Fruit fly (Drosophila melanogaster) whole organism, embryonic: Measurements from ENCODE around the gene Helz.
A peak's percentile ranks its signal among the peaks of the same experiment; 100 is the strongest.

ENCODE experiments used
- Antp ChIP-seq: fragments of 200-800 bp; sonication (Bioruptor generic); optimal IDR thresholded peaks from 3 replicates; lab custom pipeline; 2016; ENCODE audit warnings: missing biosample characterization, missing genetic modification characterization
- Bgb ChIP-seq: fragments of 200-800 bp; sonication (Bioruptor generic); IDR thresholded peaks from 2 replicates; pipeline ENCODE4 v1.3.6; 2022; ENCODE audit warnings: missing biosample characterization, missing genetic modification characterization; ENCODE audit not compliant: partially characterized antibody
- CG10267 ChIP-seq: fragments of 200-800 bp; sonication (Bioruptor generic); optimal IDR thresholded peaks from 2 replicates; lab custom pipeline; 2018; ENCODE audit warnings: missing biosample characterization, mild to moderate bottlenecking, missing genetic modification characterization, moderate library complexity
- CG11085 ChIP-seq: fragments of 200-800 bp; sonication (Bioruptor generic); IDR thresholded peaks from 2 replicates; pipeline ENCODE4 v1.3.6; 2022; ENCODE audit warnings: missing biosample characterization, missing genetic modification characterization
- CG13296 ChIP-seq: fragments of 200-800 bp; sonication (Bioruptor generic); optimal IDR thresholded peaks from 3 replicates; lab custom pipeline; 2018; ENCODE audit warnings: missing biosample characterization, mild to moderate bottlenecking, missing genetic modification characterization
- CG16779 ChIP-seq: fragments of 200-800 bp; sonication (Bioruptor generic); IDR thresholded peaks from 2 replicates; pipeline ENCODE4 v1.3.6; 2022; ENCODE audit warnings: missing biosample characterization, missing genetic modification characterization
- CG18262 ChIP-seq: fragments of 200-800 bp; optimal IDR thresholded peaks from 3 replicates; lab custom pipeline; 2019; ENCODE audit warnings: missing biosample characterization, mild to moderate bottlenecking, missing genetic modification characterization, moderate library complexity
- CG18476 ChIP-seq: fragments of 200-800 bp; sonication (Bioruptor generic); optimal IDR thresholded peaks from 2 replicates; lab custom pipeline; 2016; ENCODE audit warnings: missing biosample characterization, mild to moderate bottlenecking, missing genetic modification characterization
- CG18764 ChIP-seq: fragments of 200-800 bp; sonication (Bioruptor generic); optimal IDR thresholded peaks from 3 replicates; lab custom pipeline; 2016; ENCODE audit warnings: missing biosample characterization, missing genetic modification characterization
- CG2199 ChIP-seq: fragments of 200-800 bp; sonication (Bioruptor generic); IDR thresholded peaks from 3 replicates; pipeline ENCODE4 v1.3.6; 2022; ENCODE audit warnings: missing biosample characterization, missing genetic modification characterization
- CG31224 ChIP-seq: fragments of 200-800 bp; sonication (Bioruptor generic); IDR thresholded peaks from 2 replicates; pipeline ENCODE4 v1.3.6; 2022; ENCODE audit warnings: missing biosample characterization, missing genetic modification characterization
- CG31388 ChIP-seq: fragments of 200-800 bp; sonication (Bioruptor generic); optimal IDR thresholded peaks from 2 replicates; lab custom pipeline; 2016; ENCODE audit warnings: missing biosample characterization, missing genetic modification characterization
- CG34376 ChIP-seq: fragments of 200-800 bp; sonication (Bioruptor generic); optimal IDR thresholded peaks from 2 replicates; lab custom pipeline; 2018; ENCODE audit warnings: missing biosample characterization, mild to moderate bottlenecking, missing genetic modification characterization
- CG4328 ChIP-seq: fragments of 200-800 bp; sonication (Bioruptor generic); optimal IDR thresholded peaks from 3 replicates; lab custom pipeline; 2017; ENCODE audit warnings: missing biosample characterization, missing genetic modification reagents, missing genetic modification characterization
- CG5245 ChIP-seq: fragments of 200-800 bp; sonication (Bioruptor generic); optimal IDR thresholded peaks from 3 replicates; lab custom pipeline; 2016; ENCODE audit warnings: missing biosample characterization, missing genetic modification characterization
- CG7271 ChIP-seq: fragments of 200-800 bp; sonication (Bioruptor generic); optimal IDR thresholded peaks from 2 replicates; lab custom pipeline; 2018; ENCODE audit warnings: missing biosample characterization, mild to moderate bottlenecking, missing genetic modification characterization, moderate library complexity
- CG8290 ChIP-seq, 3 experiments: fragments of 200-800 bp; sonication (Bioruptor generic); optimal IDR thresholded peaks; 2 replicates each; lab custom pipeline; 2016 to 2019; ENCODE audit warnings: missing biosample characterization in 3 of 3, missing genetic modification characterization in 3 of 3, mild to moderate bottlenecking in 2 of 3, moderate library complexity in 1 of 3
- CG9609 ChIP-seq: fragments of 200-800 bp; sonication (Bioruptor generic); optimal IDR thresholded peaks from 3 replicates; lab custom pipeline; 2016; ENCODE audit warnings: missing biosample characterization, missing genetic modification characterization
- CTCF ChIP-seq: fragments of 200-800 bp; sonication (Bioruptor generic); optimal IDR thresholded peaks from 2 replicates; lab custom pipeline; 2017; ENCODE audit warnings: missing biosample characterization, mild to moderate bottlenecking, missing genetic modification characterization, moderate library complexity
- Dad ChIP-seq: fragments of 200-800 bp; sonication (Bioruptor generic); optimal IDR thresholded peaks from 3 replicates; lab custom pipeline; 2016; ENCODE audit warnings: missing biosample characterization, missing genetic modification characterization
- HLH4C ChIP-seq: fragments of 200-800 bp; sonication (Bioruptor generic); IDR thresholded peaks from 3 replicates; pipeline ENCODE4 v1.3.6; 2022; ENCODE audit warnings: missing biosample characterization, missing genetic modification characterization; ENCODE audit not compliant: partially characterized antibody
- HmgZ ChIP-seq: fragments of 200-800 bp; sonication (Bioruptor generic); optimal IDR thresholded peaks from 2 replicates; lab custom pipeline; 2018; ENCODE audit warnings: missing biosample characterization, mild to moderate bottlenecking, missing genetic modification characterization
- Hr51 ChIP-seq, 2 experiments: fragments of 200-800 bp; sonication (Bioruptor generic); optimal IDR thresholded peaks; 2 replicates in 1 of 2; 3 replicates in 1 of 2; lab custom pipeline; 2016 to 2018; ENCODE audit warnings: missing biosample characterization in 2 of 2, missing genetic modification characterization in 2 of 2, mild to moderate bottlenecking in 1 of 2, moderate library complexity in 1 of 2
- Lpt ChIP-seq: fragments of >200 bp; optimal IDR thresholded peaks from 2 replicates; lab custom pipeline; 2018; ENCODE audit warnings: missing biosample characterization, missing genetic modification characterization
- Mrtf ChIP-seq: fragments of 200-800 bp; sonication (Bioruptor generic); IDR thresholded peaks from 3 replicates; pipeline ENCODE4 v1.3.6; 2022; ENCODE audit warnings: missing biosample characterization, missing genetic modification characterization
- NK7.1 ChIP-seq: fragments of 200-800 bp; sonication (Bioruptor generic); optimal IDR thresholded peaks from 3 replicates; lab custom pipeline; 2016; ENCODE audit warnings: missing biosample characterization, missing genetic modification characterization
- NfI ChIP-seq: fragments of 200-800 bp; sonication (Bioruptor generic); optimal IDR thresholded peaks from 3 replicates; lab custom pipeline; 2018; ENCODE audit warnings: missing biosample characterization, mild to moderate bottlenecking, missing genetic modification characterization, moderate library complexity
- PHDP ChIP-seq: fragments of 200-800 bp; sonication (Bioruptor generic); optimal IDR thresholded peaks from 3 replicates; lab custom pipeline; 2018; ENCODE audit warnings: missing biosample characterization, mild to moderate bottlenecking, missing genetic modification characterization, moderate library complexity
- Pdp1 ChIP-seq, 2 experiments: fragments of 200-800 bp; sonication (Bioruptor generic); optimal IDR thresholded peaks; 3 replicates each; lab custom pipeline; 2016; ENCODE audit warnings: missing biosample characterization in 2 of 2, missing genetic modification characterization in 2 of 2, mild to moderate bottlenecking in 1 of 2, moderate library complexity in 1 of 2
- Stat92E ChIP-seq, 3 experiments: fragments of >200 bp in 2 of 3; fragments of 200-800 bp in 1 of 3; sonication (Bioruptor generic) in 1 of 3; optimal IDR thresholded peaks; 2 replicates each; lab custom pipeline; 2017 to 2019; ENCODE audit warnings: missing biosample characterization in 3 of 3, missing genetic modification characterization in 3 of 3, mild to moderate bottlenecking in 1 of 3, moderate library complexity in 1 of 3
- bowl ChIP-seq: fragments of 200-800 bp; sonication (Bioruptor generic); IDR thresholded peaks from 2 replicates; pipeline ENCODE4 v1.3.6; 2022; ENCODE audit warnings: missing biosample characterization, missing genetic modification characterization
- cas ChIP-seq: fragments of 200-800 bp; sonication (Bioruptor generic); IDR thresholded peaks from 2 replicates; pipeline ENCODE4 v1.3.6; 2022; ENCODE audit warnings: missing biosample characterization, missing genetic modification characterization
- dmrt99B ChIP-seq: fragments of 200-800 bp; sonication (Bioruptor generic); optimal IDR thresholded peaks from 2 replicates; lab custom pipeline; 2018; ENCODE audit warnings: missing biosample characterization, mild to moderate bottlenecking, missing genetic modification characterization, moderate library complexity
- dpn ChIP-seq, 2 experiments: fragments of 200-800 bp; sonication (Bioruptor generic); optimal IDR thresholded peaks; 3 replicates each; lab custom pipeline; 2016; ENCODE audit warnings: missing biosample characterization in 2 of 2, missing genetic modification characterization in 2 of 2
- fd3F ChIP-seq: fragments of 200-800 bp; sonication (Bioruptor generic); optimal IDR thresholded peaks from 2 replicates; lab custom pipeline; 2018; ENCODE audit warnings: missing biosample characterization, mild to moderate bottlenecking, missing genetic modification characterization, moderate library complexity
- ham ChIP-seq: fragments of 200-800 bp; sonication (Bioruptor generic); IDR thresholded peaks from 2 replicates; pipeline ENCODE4 v1.3.6; 2022; ENCODE audit warnings: missing biosample characterization, missing genetic modification characterization
- jigr1 ChIP-seq: fragments of 200-800 bp; sonication (Bioruptor generic); IDR thresholded peaks from 3 replicates; pipeline ENCODE4 v1.3.6; 2022; ENCODE audit warnings: missing biosample characterization, missing genetic modification characterization
- mam ChIP-seq: fragments of 200-800 bp; sonication (Bioruptor generic); optimal IDR thresholded peaks from 3 replicates; lab custom pipeline; 2016; ENCODE audit warnings: missing biosample characterization, missing genetic modification characterization
- pita ChIP-seq: fragments of 200-800 bp; sonication (Bioruptor generic); optimal IDR thresholded peaks from 2 replicates; lab custom pipeline; 2017; ENCODE audit warnings: missing biosample characterization, mild to moderate bottlenecking, missing genetic modification characterization
- prd ChIP-seq, 3 experiments: fragments of >200 bp in 2 of 3; fragments of 200-800 bp in 1 of 3; sonication (Bioruptor generic) in 1 of 3; optimal IDR thresholded peaks in 2 of 3; IDR thresholded peaks in 1 of 3; 2 replicates in 2 of 3; 3 replicates in 1 of 3; pipeline versions ENCODE4 v1.3.6 to Lab custom; 2017 to 2022; ENCODE audit warnings: missing biosample characterization in 1 of 3, missing genetic modification characterization in 1 of 3
- rib ChIP-seq: fragments of 200-800 bp; sonication (Bioruptor generic); IDR thresholded peaks from 2 replicates; pipeline ENCODE4 v1.3.6; 2022; ENCODE audit warnings: missing biosample characterization, missing genetic modification characterization
- salm ChIP-seq: fragments of 200-800 bp; sonication (Bioruptor generic); optimal IDR thresholded peaks from 2 replicates; lab custom pipeline; 2018; ENCODE audit warnings: missing biosample characterization, mild to moderate bottlenecking, missing genetic modification characterization
- scrt ChIP-seq: fragments of 200-800 bp; sonication (Bioruptor generic); optimal IDR thresholded peaks from 2 replicates; lab custom pipeline; 2018; ENCODE audit warnings: missing biosample characterization, mild to moderate bottlenecking, missing genetic modification characterization, moderate library complexity
- trh ChIP-seq: fragments of 200-800 bp; sonication (Bioruptor generic); optimal IDR thresholded peaks from 2 replicates; lab custom pipeline; 2016; ENCODE audit warnings: missing biosample characterization, missing genetic modification characterization
- tup ChIP-seq: fragments of 200-800 bp; sonication (Bioruptor generic); optimal IDR thresholded peaks from 2 replicates; lab custom pipeline; 2016; ENCODE audit warnings: missing biosample characterization, mild to moderate bottlenecking, missing genetic modification characterization, moderate library complexity
- zfh2 ChIP-seq: fragments of 200-800 bp; sonication (Bioruptor generic); optimal IDR thresholded peaks from 2 replicates; lab custom pipeline; 2016; ENCODE audit warnings: missing biosample characterization, missing genetic modification characterization

Gene Helz

dm6 chr3L:14760949-14761348, 28.8 kb upstream of the Helz start, which contains the start of gene Trl:
TSS of gene Trl (minus strand) at chr3L:14761049.
- TF ChIP-seq CG34376 (GFP tag; lab: Kevin White, UChicago) (no peak), CG11085 (GFP tag; lab: Robert Waterston, UW) (no peak), prd (optimal IDR thresholded peaks at IDR 0.05; lab: Kevin White, UChicago) (no peak), prd (GFP tag; IDR thresholded peaks at IDR 0.05; lab: Robert Waterston, UW) (no peak), Stat92E (GFP tag; optimal IDR thresholded peaks at IDR 0.05; lab: Kevin White, UChicago) (no peak), scrt (GFP tag; lab: Kevin White, UChicago) (no peak), CG13296 (GFP tag; lab: Kevin White, UChicago) (no peak), Lpt (GFP tag; lab: Kevin White, UChicago) (no peak), ham (no peak), rib (no peak), Hr51 (GFP tag; optimal IDR thresholded peaks at IDR 0.05; lab: Kevin White, UChicago) (no peak)
- TF ChIP-seq, all 482 proteins: peak for 0

DNA sequence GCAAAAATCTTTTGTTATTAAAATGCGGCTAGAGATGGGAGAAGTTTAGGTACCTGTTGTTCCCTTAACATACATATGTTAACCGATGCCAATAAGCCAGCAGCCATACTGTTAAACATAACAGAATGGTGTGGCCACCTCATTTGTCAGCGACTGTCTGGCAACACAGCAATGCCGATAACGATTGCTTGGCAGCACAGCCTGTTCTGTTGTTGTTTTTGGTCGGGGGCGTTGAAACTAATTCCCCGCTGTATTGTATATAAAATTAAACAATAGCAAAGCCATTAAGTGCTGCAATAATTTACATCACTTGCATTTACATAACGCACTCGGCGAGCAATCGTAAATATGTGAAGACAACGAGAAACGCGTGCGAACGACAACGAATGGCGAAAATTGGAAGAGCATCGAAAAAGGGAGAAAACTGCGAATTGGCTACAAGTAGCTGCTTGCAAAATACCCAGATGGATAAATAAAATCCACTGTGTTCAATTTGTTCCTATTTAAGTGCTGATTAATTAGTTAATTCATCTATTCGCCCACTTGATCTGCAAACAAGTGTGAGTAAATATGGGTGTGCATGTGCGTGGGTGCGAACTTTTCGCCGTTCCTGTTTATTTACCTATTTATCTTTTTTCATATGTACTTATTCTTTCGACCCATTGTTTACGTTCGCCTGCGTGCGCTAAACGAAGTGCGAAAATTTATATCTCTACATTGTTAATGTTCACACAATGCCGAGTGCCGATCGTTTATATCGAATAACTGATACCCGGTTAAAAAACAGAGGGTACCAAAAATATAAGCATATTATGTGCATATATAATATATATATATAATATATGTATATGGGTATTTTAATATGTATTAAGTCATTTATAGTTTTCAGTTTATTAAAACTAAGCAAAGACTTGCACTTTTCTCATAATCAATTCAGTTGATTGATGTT, 27.6 kb upstream of the Helz start, which contains the start of the genes Tsen34 and Mgat4a:
Tsen34 (minus strand) TSS at position 8 of the 949 bp plus-strand sequence.
Mgat4a (plus strand) TSS at position 192 of the 949 bp plus-strand sequence.
- TF ChIP-seq CG31224 (GFP tag; lab: Robert Waterston, UW): peak; percentile 51
- peak; percentile 9 to 65 for TF ChIP-seq Pdp1 (GFP tag; optimal IDR thresholded peaks at IDR 0.05; lab: Kevin White, UChicago)
- TF ChIP-seq CG18262 (tag; lab: Kevin White, UChicago): no peak
- TF ChIP-seq CG10267 (tag; lab: Kevin White, UChicago): peak; percentile 42
- no peak for TF ChIP-seq trh (GFP tag; lab: Kevin White, UChicago)
- TF ChIP-seq tup (GFP tag; lab: Kevin White, UChicago): peak; percentile 48
- peak; percentile 47; the same call in 1 of the 2 replicates for TF ChIP-seq cas (GFP tag; lab: Robert Waterston, UW)
- no peak for TF ChIP-seq CG18764 (GFP tag; lab: Kevin White, UChicago)
- peak; percentile 39 for TF ChIP-seq fd3F (GFP tag; lab: Kevin White, UChicago)
- peak; percentile 25 for TF ChIP-seq zfh2
- TF ChIP-seq CG2199: no peak
- peak; percentile 49 for TF ChIP-seq mam (GFP tag; lab: Kevin White, UChicago)
- TF ChIP-seq jigr1 (GFP tag; lab: Robert Waterston, UW): no peak
- peak; percentile 73 for TF ChIP-seq Bgb (GFP tag; lab: Robert Waterston, UW)
- TF ChIP-seq dpn (GFP tag; optimal IDR thresholded peaks at IDR 0.05; lab: Kevin White, UChicago): peak in 1 of 2 experiments; percentile 39
- peak; percentile 15 for TF ChIP-seq CG18476 (GFP tag; lab: Kevin White, UChicago)
- peak; percentile 65 for TF ChIP-seq CG4328 (GFP tag; lab: Kevin White, UChicago)
- TF ChIP-seq CG8290 (GFP tag; optimal IDR thresholded peaks at IDR 0.05; lab: Kevin White, UChicago): no peak
- TF ChIP-seq CG8290 (tag; optimal IDR thresholded peaks at IDR 0.05; lab: Kevin White, UChicago): peak in 1 of 2 experiments; percentile 59
- no peak for TF ChIP-seq pita (GFP tag; lab: Kevin White, UChicago)
- TF ChIP-seq CG31388: no peak
- no peak for TF ChIP-seq Antp (GFP tag; lab: Kevin White, UChicago)
- peak; percentile 44 for TF ChIP-seq NK7.1
- no peak for TF ChIP-seq bowl (GFP tag; lab: Robert Waterston, UW)
- TF ChIP-seq PHDP (tag; lab: Kevin White, UChicago): peak; percentile 35
- TF ChIP-seq CG9609 (GFP tag; lab: Kevin White, UChicago): peak; percentile 23
- peak; percentile 14 for TF ChIP-seq CTCF (GFP tag; lab: Kevin White, UChicago)
- TF ChIP-seq Mrtf (GFP tag; lab: Robert Waterston, UW): peak; percentile 46; the same call in 1 of the 3 replicates
- no peak for TF ChIP-seq CG7271 (tag; lab: Kevin White, UChicago)
- no peak for TF ChIP-seq dmrt99B (tag; lab: Kevin White, UChicago)
- TF ChIP-seq salm (tag; lab: Kevin White, UChicago): no peak
- no peak for TF ChIP-seq CG5245 (GFP tag; lab: Kevin White, UChicago)
- peak; percentile 50 for TF ChIP-seq HmgZ (tag; lab: Kevin White, UChicago)
- peak; percentile 58; the same call in 1 of the 2 replicates for TF ChIP-seq CG16779
- peak; percentile 68 for TF ChIP-seq HLH4C (GFP tag; lab: Robert Waterston, UW)
- TF ChIP-seq NfI (GFP tag; lab: Kevin White, UChicago): no peak
- peak; percentile 46 for TF ChIP-seq Dad
